Fruit fly (Drosophila melanogaster) whole organism, embryonic: ENCODE results near the gene BTBD9.

ENCODE experiments used
- Awh ChIP-seq: fragments of 200-800 bp; sonication (Bioruptor generic); IDR thresholded peaks from 2 replicates; pipeline ENCODE4, ENCODE4 v1.3.6; 2022; ENCODE audit warnings: missing biosample characterization, missing genetic modification characterization
- Bteb2 ChIP-seq: fragments of 200-800 bp; sonication (Bioruptor generic); optimal IDR thresholded peaks from 2 replicates; lab custom pipeline; 2016; ENCODE audit warnings: missing biosample characterization, missing genetic modification characterization
- CG1233 ChIP-seq: fragments of 200-800 bp; sonication (Bioruptor generic); optimal IDR thresholded peaks from 4 replicates; lab custom pipeline; 2018; ENCODE audit warnings: missing biosample characterization, mild to moderate bottlenecking, missing genetic modification characterization
- CG12769 ChIP-seq: fragments of 200-800 bp; sonication (Bioruptor generic); optimal IDR thresholded peaks from 2 replicates; lab custom pipeline; 2019; ENCODE audit warnings: missing biosample characterization, mild to moderate bottlenecking, missing genetic modification characterization, moderate library complexity
- CG1602 ChIP-seq: fragments of 200-800 bp; sonication (Bioruptor generic); optimal IDR thresholded peaks from 3 replicates; lab custom pipeline; 2016; ENCODE audit warnings: missing biosample characterization, missing genetic modification characterization
- CG17359 ChIP-seq: fragments of 200-800 bp; sonication (Bioruptor generic); optimal IDR thresholded peaks from 3 replicates; lab custom pipeline; 2018; ENCODE audit warnings: missing biosample characterization, mild to moderate bottlenecking, missing genetic modification characterization, moderate library complexity
- CG17361 ChIP-seq: fragments of 200-800 bp; sonication (Bioruptor generic); IDR thresholded peaks from 3 replicates; pipeline ENCODE4 v1.3.6; 2022; ENCODE audit warnings: missing biosample characterization, missing genetic modification characterization
- CG17802 ChIP-seq: fragments of 200-800 bp; sonication (Bioruptor generic); optimal IDR thresholded peaks from 2 replicates; lab custom pipeline; 2018; ENCODE audit warnings: missing biosample characterization, mild to moderate bottlenecking, missing genetic modification characterization, moderate library complexity
- CG17829 ChIP-seq: fragments of 200-800 bp; optimal IDR thresholded peaks from 2 replicates; lab custom pipeline; 2019; ENCODE audit warnings: missing biosample characterization, mild to moderate bottlenecking, missing genetic modification characterization, moderate library complexity
- CG1832 ChIP-seq: fragments of 200-800 bp; sonication (Bioruptor generic); optimal IDR thresholded peaks from 2 replicates; lab custom pipeline; 2017; ENCODE audit warnings: missing biosample characterization, mild to moderate bottlenecking, missing genetic modification characterization, inconsistent platforms
- CG34376 ChIP-seq: fragments of 200-800 bp; sonication (Bioruptor generic); optimal IDR thresholded peaks from 2 replicates; lab custom pipeline; 2018; ENCODE audit warnings: missing biosample characterization, mild to moderate bottlenecking, missing genetic modification characterization
- CG34422 ChIP-seq: fragments of 200-800 bp; sonication (Bioruptor generic); IDR thresholded peaks from 3 replicates; pipeline ENCODE4 v1.3.6; 2022; ENCODE audit warnings: missing biosample characterization, missing genetic modification characterization
- CG4360 ChIP-seq: fragments of 200-800 bp; sonication (Bioruptor generic); IDR thresholded peaks from 2 replicates; pipeline ENCODE4 v1.3.6; 2022; ENCODE audit warnings: missing biosample characterization, missing genetic modification characterization
- CG4854 ChIP-seq: fragments of 200-800 bp; sonication (Bioruptor generic); optimal IDR thresholded peaks from 2 replicates; lab custom pipeline; 2016; ENCODE audit warnings: missing biosample characterization, missing genetic modification characterization, inconsistent platforms
- CG6854 ChIP-seq: fragments of 200-800 bp; sonication (Bioruptor generic); optimal IDR thresholded peaks from 3 replicates; lab custom pipeline; 2017; ENCODE audit warnings: missing biosample characterization, mild to moderate bottlenecking, missing genetic modification characterization
- CG7745 ChIP-seq: fragments of 200-800 bp; sonication (Bioruptor generic); optimal IDR thresholded peaks from 2 replicates; lab custom pipeline; 2018; ENCODE audit warnings: missing biosample characterization, mild to moderate bottlenecking, missing genetic modification characterization, moderate library complexity
- CG8290 ChIP-seq, 3 experiments: fragments of 200-800 bp; sonication (Bioruptor generic); optimal IDR thresholded peaks; 2 replicates each; lab custom pipeline; 2016 to 2019; ENCODE audit warnings: missing biosample characterization in 3 of 3, missing genetic modification characterization in 3 of 3, mild to moderate bottlenecking in 2 of 3, moderate library complexity in 1 of 3
- Camta ChIP-seq: fragments of 200-800 bp; sonication (Bioruptor generic); optimal IDR thresholded peaks from 2 replicates; lab custom pipeline; 2016; ENCODE audit warnings: missing biosample characterization, missing genetic modification characterization
- D19A ChIP-seq: fragments of 200-800 bp; optimal IDR thresholded peaks from 3 replicates; lab custom pipeline; 2019; ENCODE audit warnings: missing biosample characterization, mild to moderate bottlenecking, missing genetic modification characterization, moderate library complexity
- Fer1 ChIP-seq: fragments of 200-800 bp; sonication (Bioruptor generic); optimal IDR thresholded peaks from 2 replicates; lab custom pipeline; 2017; ENCODE audit warnings: missing biosample characterization, mild to moderate bottlenecking, missing genetic modification characterization
- Fer2 ChIP-seq: fragments of 200-800 bp; sonication (Bioruptor generic); optimal IDR thresholded peaks from 2 replicates; lab custom pipeline; 2018; ENCODE audit warnings: missing biosample characterization, mild to moderate bottlenecking, missing genetic modification characterization, moderate library complexity
- H2.0 ChIP-seq: fragments of 200-800 bp; sonication (Bioruptor generic); IDR thresholded peaks from 2 replicates; pipeline ENCODE4 v1.3.6; 2022; ENCODE audit warnings: missing biosample characterization, missing genetic modification characterization
- HLH4C ChIP-seq: fragments of 200-800 bp; sonication (Bioruptor generic); IDR thresholded peaks from 3 replicates; pipeline ENCODE4 v1.3.6; 2022; ENCODE audit warnings: missing biosample characterization, missing genetic modification characterization; ENCODE audit not compliant: partially characterized antibody
- Kr ChIP-seq: fragments of 200-800 bp; sonication (Bioruptor generic); optimal IDR thresholded peaks from 2 replicates; lab custom pipeline; 2017; ENCODE audit warnings: missing biosample characterization, mild to moderate bottlenecking, missing genetic modification characterization
- PHDP ChIP-seq: fragments of 200-800 bp; sonication (Bioruptor generic); optimal IDR thresholded peaks from 3 replicates; lab custom pipeline; 2018; ENCODE audit warnings: missing biosample characterization, mild to moderate bottlenecking, missing genetic modification characterization, moderate library complexity
- Sin3A ChIP-seq: fragments of >200 bp; optimal IDR thresholded peaks from 2 replicates; lab custom pipeline; 2018
- Taf1 ChIP-seq: fragments of 200-800 bp; sonication (Bioruptor generic); IDR thresholded peaks from 2 replicates; pipeline ENCODE4 v1.3.6; 2022; ENCODE audit warnings: missing biosample characterization, missing genetic modification characterization
- abd-A ChIP-seq: fragments of 200-800 bp; sonication (Bioruptor generic); optimal IDR thresholded peaks from 3 replicates; lab custom pipeline; 2019; ENCODE audit warnings: missing biosample characterization, mild to moderate bottlenecking, missing genetic modification characterization, moderate library complexity
- br ChIP-seq: fragments of >200 bp; optimal IDR thresholded peaks from 2 replicates; lab custom pipeline; 2017
- chinmo ChIP-seq: fragments of 200-800 bp; sonication (Bioruptor generic); IDR thresholded peaks from 4 replicates; pipeline ENCODE4 v1.3.6; 2022; ENCODE audit warnings: missing biosample characterization, missing genetic modification characterization; ENCODE audit not compliant: partially characterized antibody
- crc ChIP-seq: fragments of 200-800 bp; sonication (Bioruptor generic); optimal IDR thresholded peaks from 2 replicates; lab custom pipeline; 2016; ENCODE audit warnings: missing biosample characterization, missing genetic modification characterization
- danr ChIP-seq: fragments of 200-800 bp; sonication (Bioruptor generic); IDR thresholded peaks from 2 replicates; pipeline ENCODE4 v1.3.6; 2022; ENCODE audit warnings: missing biosample characterization, missing genetic modification characterization
- dpn ChIP-seq, 2 experiments: fragments of 200-800 bp; sonication (Bioruptor generic); optimal IDR thresholded peaks; 3 replicates each; lab custom pipeline; 2016; ENCODE audit warnings: missing biosample characterization in 2 of 2, missing genetic modification characterization in 2 of 2
- inv ChIP-seq: fragments of 200-800 bp; sonication (Bioruptor generic); IDR thresholded peaks from 2 replicates; pipeline ENCODE4 v1.3.6; 2022; ENCODE audit warnings: missing biosample characterization, missing genetic modification characterization; ENCODE audit not compliant: partially characterized antibody
- jigr1 ChIP-seq: fragments of 200-800 bp; sonication (Bioruptor generic); IDR thresholded peaks from 3 replicates; pipeline ENCODE4 v1.3.6; 2022; ENCODE audit warnings: missing biosample characterization, missing genetic modification characterization
- kah ChIP-seq: fragments of 200-800 bp; sonication (Bioruptor generic); optimal IDR thresholded peaks from 2 replicates; lab custom pipeline; 2018; ENCODE audit warnings: missing biosample characterization, mild to moderate bottlenecking, missing genetic modification characterization
- ken ChIP-seq: fragments of 200-800 bp; sonication (Bioruptor generic); IDR thresholded peaks from 3 replicates; pipeline ENCODE4 v1.3.6; 2022; ENCODE audit warnings: missing biosample characterization, missing genetic modification characterization
- lmd ChIP-seq: fragments of 200-800 bp; sonication (Bioruptor generic); IDR thresholded peaks from 2 replicates; pipeline ENCODE4 v1.3.6; 2022; ENCODE audit warnings: missing biosample characterization, missing genetic modification characterization
- mld ChIP-seq: fragments of 200-800 bp; sonication (Bioruptor generic); IDR thresholded peaks from 3 replicates; pipeline ENCODE4 v1.3.6; 2022; ENCODE audit warnings: missing biosample characterization, missing genetic modification characterization; ENCODE audit not compliant: partially characterized antibody
- odd ChIP-seq: fragments of 200-800 bp; sonication (Bioruptor generic); optimal IDR thresholded peaks from 2 replicates; lab custom pipeline; 2017; ENCODE audit warnings: missing biosample characterization, mild to moderate bottlenecking, missing genetic modification characterization
- pnt ChIP-seq: fragments of 200-800 bp; sonication (Bioruptor generic); optimal IDR thresholded peaks from 3 replicates; lab custom pipeline; 2016; ENCODE audit warnings: missing biosample characterization, missing genetic modification characterization
- row ChIP-seq: fragments of 200-800 bp; sonication (Bioruptor generic); IDR thresholded peaks from 3 replicates; pipeline ENCODE4 v1.3.6; 2022; ENCODE audit warnings: missing biosample characterization, missing genetic modification characterization
- tio ChIP-seq: fragments of 200-800 bp; sonication (Bioruptor generic); optimal IDR thresholded peaks from 2 replicates; lab custom pipeline; 2017; ENCODE audit warnings: missing biosample characterization, missing genetic modification characterization, inconsistent platforms
- toy ChIP-seq: fragments of 200-800 bp; sonication (Bioruptor generic); IDR thresholded peaks from 2 replicates; pipeline ENCODE4 v1.3.6; 2022; ENCODE audit warnings: missing biosample characterization, missing genetic modification characterization
- wdn ChIP-seq: fragments of 200-800 bp; sonication (Bioruptor generic); IDR thresholded peaks from 2 replicates; pipeline ENCODE4 v1.3.6; 2022; ENCODE audit warnings: missing biosample characterization, missing genetic modification characterization
- z ChIP-seq: fragments of 200-800 bp; sonication (Bioruptor generic); IDR thresholded peaks from 3 replicates; pipeline ENCODE4 v1.3.6; 2022; ENCODE audit warnings: missing biosample characterization, missing genetic modification characterization

The BTBD9 gene

dm6 chrX:10767350-10768005 is 859 bp upstream of the BTBD9 start (continued):
- no peak for TF ChIP-seq Awh (GFP tag; lab: Robert Waterston, UW)
- TF ChIP-seq wdn (GFP tag; lab: Robert Waterston, UW): peak; percentile 62
- TF ChIP-seq CG4854 (GFP tag; lab: Kevin White, UChicago): no peak
- no peak for TF ChIP-seq CG17802 (tag; lab: Kevin White, UChicago)
- peak; percentile 83 for TF ChIP-seq row (GFP tag; lab: Robert Waterston, UW)
- no peak for TF ChIP-seq br (lab: Kevin White, UChicago)
- TF ChIP-seq Fer2 (tag; lab: Kevin White, UChicago): peak; percentile 31
- TF ChIP-seq CG34376 (GFP tag; lab: Kevin White, UChicago): peak; percentile 45
- peak; percentile 20 for TF ChIP-seq Bteb2 (GFP tag; lab: Kevin White, UChicago)
- TF ChIP-seq odd (GFP tag; lab: Kevin White, UChicago): peak; percentile 32
- TF ChIP-seq z (GFP tag; lab: Robert Waterston, UW): no peak
- TF ChIP-seq CG17359 (tag; lab: Kevin White, UChicago): peak; percentile 60
- TF ChIP-seq D19A (tag; lab: Kevin White, UChicago): peak; percentile 28
- TF ChIP-seq CG4360 (GFP tag; lab: Robert Waterston, UW): peak; percentile 95

dm6 chrX:10771856-10772592 is 3.7 kb downstream of the BTBD9 start, which contains the start of gene CG15211:
CG15211 (plus strand) TSS chrX:10772541.
- peak; percentile 76 for TF ChIP-seq lmd
- no peak for TF ChIP-seq Sin3A (lab: Kevin White, UChicago)
- TF ChIP-seq H2.0 (GFP tag; lab: Robert Waterston, UW): peak; percentile 39; the same call in 1 of the 2 replicates
- TF ChIP-seq CG12769 (tag; lab: Kevin White, UChicago): peak; percentile 91
- peak; percentile 71 for TF ChIP-seq CG1233 (GFP tag; lab: Kevin White, UChicago)
- TF ChIP-seq PHDP (tag; lab: Kevin White, UChicago): peak; percentile 77
- no peak for TF ChIP-seq Bteb2 (GFP tag; lab: Kevin White, UChicago)
- peak; percentile 24; the same call in 1 of the 3 replicates for TF ChIP-seq CG34422 (GFP tag; lab: Robert Waterston, UW)
- no peak for TF ChIP-seq mld (GFP tag; lab: Robert Waterston, UW)
- TF ChIP-seq abd-A (tag; lab: Kevin White, UChicago): peak; percentile 37
- peak; percentile 62; the same call in 2 of the 3 replicates for TF ChIP-seq ken (GFP tag; lab: Robert Waterston, UW)
- TF ChIP-seq CG6854 (GFP tag; lab: Kevin White, UChicago): peak; percentile 32
- TF ChIP-seq CG1832 (GFP tag; lab: Kevin White, UChicago): peak; percentile 58
- TF ChIP-seq toy (GFP tag; lab: Robert Waterston, UW): no peak
- no peak for TF ChIP-seq kah (GFP tag; lab: Kevin White, UChicago)
- TF ChIP-seq inv (GFP tag; lab: Robert Waterston, UW): 0 out of 2 replicates have a peak, but pooled peaks have one; percentile 27
- TF ChIP-seq Fer1 (GFP tag; lab: Kevin White, UChicago): peak; percentile 52
- peak; percentile 79 for TF ChIP-seq CG17829
- TF ChIP-seq tio: peak; percentile 70
- TF ChIP-seq Camta (GFP tag; lab: Kevin White, UChicago): peak; percentile 8
- no peak for TF ChIP-seq crc (GFP tag; lab: Kevin White, UChicago)
- peak; percentile 89; the same call in 3 of the 4 replicates for TF ChIP-seq chinmo
- TF ChIP-seq Taf1: no peak
- TF ChIP-seq CG8290 (GFP tag; optimal IDR thresholded peaks at IDR 0.05; lab: Kevin White, UChicago): peak; percentile 7
- peak in 1 of 2 experiments; percentile 68 for TF ChIP-seq CG8290 (tag; optimal IDR thresholded peaks at IDR 0.05; lab: Kevin White, UChicago)
- TF ChIP-seq dpn (GFP tag; optimal IDR thresholded peaks at IDR 0.05; lab: Kevin White, UChicago): peak in 1 of 2 experiments; percentile 59
- TF ChIP-seq danr (GFP tag; lab: Robert Waterston, UW): peak; percentile 45
- TF ChIP-seq jigr1 (GFP tag; lab: Robert Waterston, UW): no peak
- TF ChIP-seq Kr: no peak
- 0 out of 3 replicates have a peak, but pooled peaks have one; percentile 36 for TF ChIP-seq HLH4C (GFP tag; lab: Robert Waterston, UW)
- peak; percentile 54 for TF ChIP-seq CG1602 (GFP tag; lab: Kevin White, UChicago)
- peak; percentile 69 for TF ChIP-seq CG17359 (tag; lab: Kevin White, UChicago)
- TF ChIP-seq pnt (GFP tag; lab: Kevin White, UChicago): no peak
- peak; percentile 91 for TF ChIP-seq CG17361 (GFP tag; lab: Robert Waterston, UW)
- no peak for TF ChIP-seq CG7745 (tag; lab: Kevin White, UChicago)
